Worm (Caenorhabditis elegans) whole organism, L4/young adult: Measurements from ENCODE around the gene cest-2.3.

Experiments
- W03F9.2 ChIP-seq: fragments of 150-350 bp; optimal IDR thresholded peaks from 2 replicates; lab custom pipeline; 2014; ENCODE audit warnings: missing biosample characterization, missing genetic modification characterization
- dao-5 ChIP-seq: sonication (generic microtip); optimal IDR thresholded peaks from 2 replicates; lab custom pipeline; 2016; ENCODE audit warnings: missing genotype, missing genetic modification characterization, moderate library complexity, missing compliant biosample characterization
- him-1 ChIP-seq: sonication (generic microtip); optimal IDR thresholded peaks from 2 replicates; lab custom pipeline; 2016; ENCODE audit warnings: missing genotype, missing genetic modification reagents, missing genetic modification characterization, missing compliant biosample characterization

- TF ChIP-seq him-1 (tag; lab: Kevin White, UChicago) (no peak), W03F9.2 (tag; lab: Kevin White, UChicago) (no peak), dao-5 (no peak)
Measured at ce11 chrV:14215106-14215505, 32.3 kb upstream of the cest-2.3 start, which contains the start of gene T16A9.5.
